Fruit fly (Drosophila melanogaster) whole organism, prepupa: ENCODE measurements around the gene CG3224.

Source experiments
- Blimp-1 ChIP-seq: fragments of 200-800 bp; sonication (Bioruptor generic); optimal IDR thresholded peaks from 3 replicates; lab custom pipeline; 2017; ENCODE audit warnings: missing biosample characterization, missing genetic modification characterization, mild to moderate bottlenecking, moderate library complexity, missing genetic modification reagents
- CG10669 ChIP-seq: fragments of 200-800 bp; sonication (Bioruptor generic); optimal IDR thresholded peaks from 3 replicates; lab custom pipeline; 2018; ENCODE audit warnings: missing biosample characterization, mild to moderate bottlenecking, missing genetic modification characterization, moderate library complexity
- CG11294 ChIP-seq: fragments of 200-800 bp; sonication (Bioruptor generic); IDR thresholded peaks from 2 replicates; pipeline ENCODE4 v1.3.6; 2022; ENCODE audit warnings: missing biosample characterization, missing genetic modification characterization
- CG11762 ChIP-seq: fragments of 200-800 bp; sonication (Bioruptor generic); optimal IDR thresholded peaks from 3 replicates; lab custom pipeline; 2016; ENCODE audit warnings: missing biosample characterization, missing genetic modification characterization; ENCODE audit not compliant: insufficient read depth
- CG11902 ChIP-seq: fragments of 200-800 bp; sonication (Bioruptor generic); optimal IDR thresholded peaks from 3 replicates; lab custom pipeline; 2016; ENCODE audit warnings: missing biosample characterization, missing genetic modification characterization
- CG15336 ChIP-seq: fragments of 200-800 bp; sonication (Bioruptor generic); IDR thresholded peaks from 2 replicates; pipeline ENCODE4 v1.3.6; 2022; ENCODE audit warnings: missing biosample characterization, missing genetic modification characterization
- CG16779 ChIP-seq: fragments of 200-800 bp; sonication (Bioruptor generic); optimal IDR thresholded peaks from 3 replicates; lab custom pipeline; 2017; ENCODE audit warnings: missing biosample characterization, mild to moderate bottlenecking, missing genetic modification characterization
- CG3032 ChIP-seq: fragments of 200-800 bp; optimal IDR thresholded peaks from 2 replicates; lab custom pipeline; 2019; ENCODE audit warnings: missing biosample characterization, mild to moderate bottlenecking, missing genetic modification characterization, moderate library complexity
- CG31627 ChIP-seq: fragments of 200-800 bp; sonication (Bioruptor generic); optimal IDR thresholded peaks from 3 replicates; lab custom pipeline; 2016; ENCODE audit warnings: missing biosample characterization, missing genetic modification characterization
- CG32006 ChIP-seq: fragments of 200-800 bp; sonication (Bioruptor generic); optimal IDR thresholded peaks from 3 replicates; lab custom pipeline; 2017; ENCODE audit warnings: missing biosample characterization, mild to moderate bottlenecking, missing genetic modification characterization
- CG34406 ChIP-seq: fragments of 200-800 bp; sonication (Bioruptor generic); optimal IDR thresholded peaks from 3 replicates; lab custom pipeline; 2016; ENCODE audit warnings: missing biosample characterization, missing genetic modification characterization
- CG3919 ChIP-seq: fragments of 200-800 bp; sonication (Bioruptor generic); optimal IDR thresholded peaks from 3 replicates; lab custom pipeline; 2016; ENCODE audit warnings: missing biosample characterization, missing genetic modification characterization
- CG6276 ChIP-seq: fragments of 200-800 bp; sonication (Bioruptor generic); optimal IDR thresholded peaks from 2 replicates; lab custom pipeline; 2017; ENCODE audit warnings: missing biosample characterization, mild to moderate bottlenecking, missing genetic modification characterization
- CG6792 ChIP-seq: fragments of 200-800 bp; sonication (Bioruptor generic); optimal IDR thresholded peaks from 3 replicates; lab custom pipeline; 2016; ENCODE audit warnings: missing biosample characterization, missing genetic modification characterization
- CG6808 ChIP-seq: fragments of 200-800 bp; sonication (Bioruptor generic); optimal IDR thresholded peaks from 3 replicates; lab custom pipeline; 2017; ENCODE audit warnings: missing biosample characterization, missing genetic modification characterization, mild to moderate bottlenecking, moderate library complexity, missing genetic modification reagents
- CG6854 ChIP-seq: fragments of 200-800 bp; sonication (Bioruptor generic); optimal IDR thresholded peaks from 2 replicates; lab custom pipeline; 2017; ENCODE audit warnings: missing biosample characterization, mild to moderate bottlenecking, missing genetic modification characterization
- CG7368 ChIP-seq: fragments of 200-800 bp; sonication (Bioruptor generic); optimal IDR thresholded peaks from 3 replicates; lab custom pipeline; 2016; ENCODE audit warnings: missing biosample characterization, missing genetic modification characterization
- CG8119 ChIP-seq: fragments of 200-800 bp; sonication (Bioruptor generic); IDR thresholded peaks from 3 replicates; pipeline ENCODE4 v1.3.6; 2022; ENCODE audit warnings: missing biosample characterization, missing genetic modification characterization
- CG8319 ChIP-seq: fragments of 200-800 bp; sonication (Bioruptor generic); optimal IDR thresholded peaks from 3 replicates; lab custom pipeline; 2016; ENCODE audit warnings: missing biosample characterization, missing genetic modification characterization
- CG9139 ChIP-seq: fragments of 200-800 bp; sonication (Bioruptor generic); optimal IDR thresholded peaks from 3 replicates; lab custom pipeline; 2017; ENCODE audit warnings: missing biosample characterization, mild to moderate bottlenecking, missing genetic modification characterization
- Eip75B ChIP-seq: fragments of 200-800 bp; sonication (Bioruptor generic); optimal IDR thresholded peaks from 3 replicates; lab custom pipeline; 2016; ENCODE audit warnings: missing biosample characterization, missing genetic modification characterization
- Eip78C ChIP-seq: fragments of 200-800 bp; sonication (Bioruptor generic); peaks from one replicate; lab custom pipeline; 2016; ENCODE audit warnings: missing biosample characterization, missing genetic modification characterization
- Eip93F ChIP-seq: fragments of 200-800 bp; sonication (Bioruptor generic); optimal IDR thresholded peaks from 2 replicates; lab custom pipeline; 2016; ENCODE audit warnings: missing biosample characterization, mild to moderate bottlenecking, missing genetic modification characterization
- Ets21C ChIP-seq: fragments of 200-800 bp; sonication (Bioruptor generic); optimal IDR thresholded peaks from 3 replicates; lab custom pipeline; 2016; ENCODE audit warnings: missing biosample characterization, missing genetic modification characterization
- Ets96B ChIP-seq: fragments of 200-800 bp; optimal IDR thresholded peaks from 2 replicates; lab custom pipeline; 2019; ENCODE audit warnings: missing biosample characterization, mild to moderate bottlenecking, missing genetic modification characterization, moderate library complexity
- Gug ChIP-seq: fragments of 200-800 bp; sonication (Bioruptor generic); IDR thresholded peaks from 2 replicates; pipeline ENCODE4 v1.3.6; 2022; ENCODE audit warnings: missing biosample characterization, missing genetic modification characterization
- Hr38 ChIP-seq: sonication (Bioruptor generic); optimal IDR thresholded peaks from 2 replicates; lab custom pipeline; 2016; ENCODE audit warnings: missing biosample characterization, missing genetic modification characterization
- Hr39 ChIP-seq: fragments of 200-800 bp; sonication (Bioruptor generic); optimal IDR thresholded peaks from 2 replicates; lab custom pipeline; 2016; ENCODE audit warnings: missing biosample characterization, missing genetic modification characterization
- Hr4 ChIP-seq: fragments of 200-800 bp; sonication (Bioruptor generic); optimal IDR thresholded peaks from 3 replicates; lab custom pipeline; 2016; ENCODE audit warnings: missing biosample characterization, missing genetic modification characterization
- Lpt ChIP-seq: fragments of 200-800 bp; sonication (Bioruptor generic); optimal IDR thresholded peaks from 3 replicates; lab custom pipeline; 2016; ENCODE audit warnings: missing biosample characterization, missing genetic modification characterization
- Met ChIP-seq: fragments of 200-800 bp; sonication (Bioruptor generic); optimal IDR thresholded peaks from 3 replicates; lab custom pipeline; 2016; ENCODE audit warnings: missing biosample characterization, missing genetic modification characterization
- Smox ChIP-seq: fragments of 200-800 bp; sonication (Bioruptor generic); optimal IDR thresholded peaks from 3 replicates; lab custom pipeline; 2016; ENCODE audit warnings: missing biosample characterization, missing genetic modification characterization
- Sox102F ChIP-seq: fragments of 200-800 bp; sonication (Bioruptor generic); optimal IDR thresholded peaks from 2 replicates; lab custom pipeline; 2016; ENCODE audit warnings: missing biosample characterization, mild to moderate bottlenecking, missing genetic modification characterization
- Sox14 ChIP-seq: fragments of 200-800 bp; sonication (Bioruptor generic); optimal IDR thresholded peaks from 3 replicates; lab custom pipeline; 2016; ENCODE audit warnings: missing biosample characterization, missing genetic modification characterization
- Sox15 ChIP-seq: fragments of 200-800 bp; sonication (Bioruptor generic); optimal IDR thresholded peaks from 3 replicates; lab custom pipeline; 2016; ENCODE audit warnings: missing biosample characterization, missing genetic modification characterization
- achi ChIP-seq: fragments of 200-800 bp; sonication (Bioruptor generic); optimal IDR thresholded peaks from 3 replicates; lab custom pipeline; 2016; ENCODE audit warnings: missing biosample characterization, missing genetic modification characterization
- acj6 ChIP-seq: fragments of 200-800 bp; sonication (Bioruptor generic); optimal IDR thresholded peaks from 3 replicates; lab custom pipeline; 2016; ENCODE audit warnings: missing biosample characterization, missing genetic modification characterization
- cyc ChIP-seq: fragments of 200-800 bp; sonication (Bioruptor generic); optimal IDR thresholded peaks from 3 replicates; lab custom pipeline; 2016; ENCODE audit warnings: missing biosample characterization, missing genetic modification characterization
- dac ChIP-seq: fragments of 200-800 bp; sonication (Bioruptor generic); optimal IDR thresholded peaks from 2 replicates; lab custom pipeline; 2017; ENCODE audit warnings: missing biosample characterization, mild to moderate bottlenecking, missing genetic modification characterization
- dsx ChIP-seq: fragments of 200-800 bp; optimal IDR thresholded peaks from 3 replicates; lab custom pipeline; 2019; ENCODE audit warnings: missing biosample characterization, mild to moderate bottlenecking, missing genetic modification characterization, moderate library complexity; ENCODE audit not compliant: poor library complexity, severe bottlenecking
- eg ChIP-seq: fragments of 200-800 bp; sonication (Bioruptor generic); IDR thresholded peaks from 3 replicates; pipeline ENCODE4 v1.3.6; 2022; ENCODE audit warnings: missing biosample characterization, missing genetic modification characterization
- esn ChIP-seq: fragments of 200-800 bp; sonication (Bioruptor generic); optimal IDR thresholded peaks from 2 replicates; lab custom pipeline; 2016; ENCODE audit warnings: missing biosample characterization, mild to moderate bottlenecking, missing genetic modification characterization, moderate library complexity
- fd59A ChIP-seq: fragments of 200-800 bp; sonication (Bioruptor generic); optimal IDR thresholded peaks from 2 replicates; lab custom pipeline; 2017; ENCODE audit warnings: missing biosample characterization, mild to moderate bottlenecking, missing genetic modification characterization, missing genetic modification reagents
- fd85E ChIP-seq: fragments of 200-800 bp; sonication (Bioruptor generic); optimal IDR thresholded peaks from 3 replicates; lab custom pipeline; 2016; ENCODE audit warnings: missing biosample characterization, missing genetic modification characterization
- fkh ChIP-seq: fragments of 200-800 bp; sonication (Bioruptor generic); optimal IDR thresholded peaks from 3 replicates; lab custom pipeline; 2017; ENCODE audit warnings: missing biosample characterization, mild to moderate bottlenecking, missing genetic modification characterization, moderate library complexity
- lz ChIP-seq: fragments of 200-800 bp; sonication (Bioruptor generic); optimal IDR thresholded peaks from 3 replicates; lab custom pipeline; 2016; ENCODE audit warnings: missing biosample characterization, missing genetic modification characterization
- net ChIP-seq: fragments of 200-800 bp; sonication (Bioruptor generic); optimal IDR thresholded peaks from 3 replicates; lab custom pipeline; 2016; ENCODE audit warnings: missing biosample characterization, missing genetic modification characterization
- salr ChIP-seq, 2 experiments: fragments of 200-800 bp; sonication (Bioruptor generic); optimal IDR thresholded peaks; 3 replicates each; lab custom pipeline; 2016 to 2018; ENCODE audit warnings: missing biosample characterization in 2 of 2, missing genetic modification characterization in 2 of 2, mild to moderate bottlenecking in 1 of 2
- spab ChIP-seq: fragments of 200-800 bp; sonication (Bioruptor generic); optimal IDR thresholded peaks from 2 replicates; lab custom pipeline; 2017; ENCODE audit warnings: missing biosample characterization, mild to moderate bottlenecking, missing genetic modification characterization, missing genetic modification reagents
- ss ChIP-seq, 2 experiments: fragments of 200-800 bp; sonication (Bioruptor generic); optimal IDR thresholded peaks; 2 replicates in 1 of 2; 3 replicates in 1 of 2; lab custom pipeline; 2017 to 2018; ENCODE audit warnings: mild to moderate bottlenecking in 2 of 2, missing biosample characterization in 2 of 2, missing genetic modification characterization in 2 of 2, moderate library complexity in 1 of 2
- svp ChIP-seq: fragments of 200-800 bp; sonication (Bioruptor generic); peaks from one replicate; lab custom pipeline; 2016; ENCODE audit warnings: missing biosample characterization, missing genetic modification characterization
- topi ChIP-seq: fragments of 200-800 bp; sonication (Bioruptor generic); optimal IDR thresholded peaks from 3 replicates; lab custom pipeline; 2016; ENCODE audit warnings: missing biosample characterization, missing genetic modification characterization
- vri ChIP-seq: fragments of 200-800 bp; sonication (Bioruptor generic); optimal IDR thresholded peaks from 3 replicates; lab custom pipeline; 2016; ENCODE audit warnings: missing biosample characterization, mild to moderate bottlenecking, missing genetic modification characterization

Gene CG3224

DNA sequence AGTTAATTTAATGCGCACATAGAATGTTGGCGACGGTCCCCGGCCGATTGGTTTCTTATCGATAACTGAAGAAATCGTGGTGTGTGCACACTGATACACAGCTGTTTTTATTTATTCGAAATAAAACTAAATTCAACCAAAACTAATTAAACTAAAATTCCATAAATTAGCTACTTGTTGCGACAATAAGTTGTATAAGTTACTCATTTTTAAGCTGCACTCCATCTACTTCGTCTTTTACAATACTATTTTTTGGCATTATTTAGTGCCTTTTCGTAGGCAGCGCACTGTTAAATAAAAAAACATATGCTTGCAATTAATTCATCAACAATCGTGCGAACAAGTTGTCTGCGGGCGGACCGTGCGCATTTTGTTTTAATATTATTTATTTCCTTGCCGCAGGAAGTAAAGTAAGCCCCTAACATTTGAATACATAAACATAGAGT lies at the start of gene CG3224, which contains the start of gene Ctr1A:
CG3224 (minus strand) TSS at position 71 of the 446 bp plus-strand sequence.
Ctr1A (plus strand) TSS at position 256 of the 446 bp plus-strand sequence.
- TF ChIP-seq fd59A (GFP tag; lab: Kevin White, UChicago): no peak
- no peak for TF ChIP-seq fd85E (GFP tag; lab: Kevin White, UChicago)
- no peak for TF ChIP-seq spab (GFP tag; lab: Kevin White, UChicago)
- no peak for TF ChIP-seq svp (GFP tag; lab: Kevin White, UChicago)
- no peak for TF ChIP-seq CG8319
- TF ChIP-seq salr (GFP tag; optimal IDR thresholded peaks at IDR 0.05; lab: Kevin White, UChicago): no peak
- TF ChIP-seq acj6: no peak
- TF ChIP-seq Ets21C (GFP tag; lab: Kevin White, UChicago): no peak
- no peak for TF ChIP-seq dsx (GFP tag; lab: Kevin White, UChicago)
- TF ChIP-seq dac (GFP tag; lab: Kevin White, UChicago): no peak
- no peak for TF ChIP-seq CG9139
- no peak for TF ChIP-seq cyc (GFP tag; lab: Kevin White, UChicago)
- peak; percentile 12 for TF ChIP-seq Met (GFP tag; lab: Kevin White, UChicago)
- TF ChIP-seq lz (GFP tag; lab: Kevin White, UChicago): no peak
- no peak for TF ChIP-seq CG3919 (GFP tag; lab: Kevin White, UChicago)
- no peak for TF ChIP-seq CG32006 (GFP tag; lab: Kevin White, UChicago)
- TF ChIP-seq Hr38 (GFP tag; lab: Kevin White, UChicago): no peak
- no peak for TF ChIP-seq CG7368 (GFP tag; lab: Kevin White, UChicago)
- no peak for TF ChIP-seq eg (GFP tag; lab: Robert Waterston, UW)
- no peak for TF ChIP-seq CG3032
- TF ChIP-seq Sox15 (GFP tag; lab: Kevin White, UChicago): no peak
- no peak for TF ChIP-seq Smox (GFP tag; lab: Kevin White, UChicago)
- no peak for TF ChIP-seq topi
- TF ChIP-seq Sox102F (GFP tag; lab: Kevin White, UChicago): peak; percentile 20
- TF ChIP-seq CG11762 (GFP tag; lab: Kevin White, UChicago): no peak
- TF ChIP-seq CG6792 (GFP tag; lab: Kevin White, UChicago): no peak
- no peak for TF ChIP-seq CG6808 (GFP tag; lab: Kevin White, UChicago)
- peak; percentile 48 for TF ChIP-seq esn (GFP tag; lab: Kevin White, UChicago)
- TF ChIP-seq Blimp-1 (GFP tag; lab: Kevin White, UChicago): no peak
- TF ChIP-seq Eip93F (GFP tag; lab: Kevin White, UChicago): no peak
- peak; percentile 3 for TF ChIP-seq Eip75B
- peak; percentile 1 for TF ChIP-seq vri (GFP tag; lab: Kevin White, UChicago)
- no peak for TF ChIP-seq CG31627 (GFP tag; lab: Kevin White, UChicago)
- TF ChIP-seq Hr4 (GFP tag; lab: Kevin White, UChicago): no peak
- peak; percentile 9 for TF ChIP-seq CG6854 (GFP tag; lab: Kevin White, UChicago)
- no peak; the same call in 2 of the 3 replicates for TF ChIP-seq CG8119 (GFP tag; lab: Robert Waterston, UW)
- TF ChIP-seq CG11294 (GFP tag; lab: Robert Waterston, UW): no peak
- no peak for TF ChIP-seq Ets96B (tag; lab: Kevin White, UChicago)
- TF ChIP-seq Hr39 (GFP tag; lab: Kevin White, UChicago): no peak
- TF ChIP-seq Eip78C (GFP tag; lab: Kevin White, UChicago): peak; percentile 53
- no peak for TF ChIP-seq CG6276 (GFP tag; lab: Kevin White, UChicago)
- TF ChIP-seq Gug (GFP tag; lab: Robert Waterston, UW): no peak
- no peak for TF ChIP-seq CG16779 (tag; lab: Kevin White, UChicago)
- no peak for TF ChIP-seq ss (GFP tag; optimal IDR thresholded peaks at IDR 0.05; lab: Kevin White, UChicago)
- TF ChIP-seq achi: no peak
- no peak for TF ChIP-seq Sox14
- TF ChIP-seq CG34406 (GFP tag; lab: Kevin White, UChicago): no peak
- TF ChIP-seq fkh: peak; percentile 33
- no peak for TF ChIP-seq net (GFP tag; lab: Kevin White, UChicago)
- TF ChIP-seq Lpt: no peak
- TF ChIP-seq CG11902: no peak
- no peak for TF ChIP-seq CG15336 (GFP tag; lab: Robert Waterston, UW)
- TF ChIP-seq CG10669 (GFP tag; lab: Kevin White, UChicago): peak; percentile 7
